Worm (Caenorhabditis elegans): ENCODE data around the gene eif-2D.
A peak's percentile ranks its signal among the peaks of the same experiment; 100 is the strongest.

The eif-2D gene

DNA sequence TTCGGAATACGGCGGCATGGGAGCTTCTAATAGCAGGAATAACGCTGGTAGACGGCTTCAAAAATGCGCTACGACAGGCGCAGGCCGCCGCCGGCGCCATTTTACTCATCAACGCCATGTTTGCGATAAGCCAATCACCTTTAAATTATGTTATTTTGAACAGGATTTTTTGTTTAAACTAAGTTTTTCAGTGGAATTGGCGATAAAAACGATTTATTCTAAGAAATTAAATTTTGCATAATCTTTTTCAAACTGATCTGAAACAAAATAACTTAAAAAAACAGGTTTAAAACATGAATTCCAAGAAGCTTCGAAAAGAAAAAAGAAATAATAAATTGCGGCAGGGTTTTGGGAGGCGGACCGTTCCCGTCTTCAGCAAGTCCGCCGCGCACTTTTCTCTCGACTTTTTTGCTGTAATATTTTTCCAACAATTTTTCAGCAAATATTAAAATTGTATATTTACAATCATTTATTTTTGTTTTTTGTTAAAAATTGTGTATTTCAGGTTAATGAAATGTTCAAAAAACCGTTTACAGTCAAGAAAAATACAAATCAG, at the start of gene eif-2D, which contains the start of gene ndub-5:
Gene eif-2D (plus strand): TSS at position 506 of the 556 bp plus-strand sequence.
Gene ndub-5 (minus strand): TSS at position 138 of the 556 bp plus-strand sequence.
- TF ChIP-seq dao-5 (tag; optimal IDR thresholded peaks at IDR 0.05) (no peak), him-1 (tag; optimal IDR thresholded peaks at IDR 0.05) (no peak), W03F9.2 (tag; optimal IDR thresholded peaks at IDR 0.05) (no peak)

DNA sequence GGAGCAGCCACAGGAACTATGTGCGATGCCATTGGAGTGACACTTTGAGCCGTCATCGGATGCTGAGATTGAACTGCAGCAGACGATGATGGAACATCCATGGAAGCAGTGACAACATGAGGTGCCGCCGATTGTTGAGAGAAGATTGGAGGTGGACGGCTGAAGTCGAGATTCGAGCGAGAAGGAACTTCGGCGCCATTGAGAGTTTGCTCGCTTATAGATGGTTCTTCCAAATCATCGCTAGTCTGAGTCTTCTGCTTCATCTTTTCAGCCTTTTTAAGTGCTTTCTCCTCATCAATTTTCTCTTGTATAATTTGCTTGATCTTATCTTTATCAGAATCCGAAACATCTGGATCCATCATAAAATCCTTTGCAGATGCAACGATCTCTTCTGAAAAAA, 49.4 kb upstream of the eif-2D start:
- TF ChIP-seq dao-5 (tag; optimal IDR thresholded peaks at IDR 0.05) (no peak), W03F9.2 (tag; optimal IDR thresholded peaks at IDR 0.05) (no peak), him-1 (tag; optimal IDR thresholded peaks at IDR 0.05) (no peak)

DNA sequence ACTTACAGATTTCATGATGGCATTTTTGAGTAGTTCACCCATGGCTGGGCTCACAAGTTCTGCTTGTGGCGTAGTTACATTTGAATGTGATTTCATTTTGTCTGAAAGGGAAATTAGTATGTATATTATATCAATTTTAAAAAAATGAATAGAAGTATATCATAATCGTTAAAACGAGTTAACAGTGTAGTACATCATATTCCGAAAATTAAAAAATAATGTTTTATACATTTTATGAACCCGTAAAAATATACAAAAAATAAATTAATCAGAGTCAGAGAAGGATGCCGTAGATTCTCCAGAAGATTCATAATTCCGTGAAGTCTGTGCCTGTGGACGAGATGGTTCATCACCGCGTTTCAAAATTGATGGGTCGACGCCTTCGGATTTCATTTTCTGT, 44.6 kb upstream of the eif-2D start, which contains the start of gene F59E12.9:
Gene F59E12.9 (minus strand): TSS at position 101 of the 400 bp plus-strand sequence.
- TF ChIP-seq him-1 (tag; optimal IDR thresholded peaks at IDR 0.05), result no peak
- no peak for TF ChIP-seq W03F9.2 (tag; optimal IDR thresholded peaks at IDR 0.05)
- no peak for TF ChIP-seq dao-5 (tag; optimal IDR thresholded peaks at IDR 0.05)

DNA sequence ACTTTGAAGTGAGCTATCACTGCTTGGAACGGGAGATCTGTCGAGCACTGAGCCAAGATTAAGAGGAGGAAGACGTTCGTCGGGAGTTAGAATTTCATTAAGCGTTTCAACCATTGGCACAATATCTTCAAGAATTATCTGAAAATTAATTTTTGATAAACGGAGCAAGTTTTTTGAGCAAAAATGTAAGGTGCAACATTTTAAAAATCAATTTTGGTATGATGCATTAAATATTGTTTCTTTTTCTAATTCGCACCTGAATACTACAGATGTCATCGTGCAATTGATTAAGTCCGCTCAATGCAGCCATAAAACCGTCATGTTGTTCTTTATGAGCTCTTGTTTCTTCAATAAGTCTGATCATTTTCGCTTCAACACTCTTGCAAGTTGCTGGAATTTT, 43.2 kb upstream of the eif-2D start, which contains the start of gene ddl-1:
Gene ddl-1 (minus strand): TSS at position 101 of the 400 bp plus-strand sequence.
- TF ChIP-seq W03F9.2 (tag; optimal IDR thresholded peaks at IDR 0.05) (no peak), dao-5 (tag; optimal IDR thresholded peaks at IDR 0.05) (no peak), him-1 (tag; optimal IDR thresholded peaks at IDR 0.05) (no peak)

DNA sequence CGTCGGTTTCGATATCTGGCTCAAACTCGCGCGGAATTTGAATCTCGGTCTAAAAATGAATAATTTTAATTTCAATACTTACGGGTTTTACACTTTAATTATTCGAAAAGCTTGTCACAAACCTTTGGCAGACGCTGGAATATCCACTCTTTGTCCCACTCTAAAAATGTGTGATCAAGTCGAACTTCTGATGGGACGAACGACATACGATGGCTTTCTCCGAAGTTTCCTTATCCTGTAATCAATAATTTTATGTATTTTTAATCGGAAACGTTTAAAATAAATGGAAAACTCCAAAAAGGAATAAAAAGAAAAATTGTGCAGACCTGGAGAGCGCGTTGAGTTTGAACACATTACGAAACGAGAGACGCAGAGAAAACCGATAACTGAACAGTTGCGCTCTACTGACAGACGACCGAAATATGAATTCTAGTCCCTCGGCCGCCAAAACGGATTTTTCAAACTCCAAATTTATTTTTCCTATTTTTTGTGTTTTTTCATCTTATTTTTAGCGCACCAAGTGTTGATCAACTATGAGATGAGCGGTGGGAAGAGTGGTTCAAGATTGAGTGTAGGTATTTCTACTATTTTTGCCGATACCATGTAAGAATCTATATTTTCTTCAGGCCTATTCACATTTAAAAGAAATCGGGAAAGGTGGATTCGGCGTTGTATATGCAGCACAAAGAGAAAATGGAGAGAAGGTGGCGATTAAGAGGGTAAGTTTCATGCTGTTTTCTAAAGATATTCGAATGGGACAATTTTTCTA, 42.1 kb upstream of the eif-2D start, which contains the start of the genes sam-4, F59E12.17 and zyg-1:
Gene sam-4 (minus strand): TSS at position 51 of the 769 bp plus-strand sequence.
Gene F59E12.17 (minus strand): TSS at position 235 of the 769 bp plus-strand sequence.
Gene zyg-1 (plus strand): TSS at position 513 of the 769 bp plus-strand sequence.
- no peak for TF ChIP-seq dao-5 (tag; optimal IDR thresholded peaks at IDR 0.05)
- no peak for TF ChIP-seq him-1 (tag; optimal IDR thresholded peaks at IDR 0.05)
- TF ChIP-seq W03F9.2 (tag; optimal IDR thresholded peaks at IDR 0.05), result peak; percentile 74

DNA sequence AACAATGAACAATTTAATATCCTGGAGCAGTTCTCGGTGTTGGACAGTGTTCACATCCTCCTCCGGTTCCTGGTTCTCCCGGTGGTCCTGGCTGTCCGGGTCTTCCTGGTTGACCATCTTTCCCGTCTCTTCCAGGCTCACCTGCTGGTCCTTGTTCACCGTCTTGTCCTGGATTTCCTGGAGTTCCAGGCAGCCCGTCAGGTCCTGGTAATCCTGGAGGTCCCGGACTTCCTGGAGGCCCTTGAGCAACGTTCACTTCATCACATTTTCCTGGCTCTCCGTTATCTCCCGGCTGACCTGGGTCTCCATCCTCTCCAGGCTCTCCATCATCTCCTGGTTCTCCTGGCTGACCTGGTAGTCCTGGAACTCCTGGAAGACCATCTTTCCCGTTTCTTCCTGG, 40.1 kb upstream of the eif-2D start:
- TF ChIP-seq W03F9.2 (tag; optimal IDR thresholded peaks at IDR 0.05) (no peak), him-1 (tag; optimal IDR thresholded peaks at IDR 0.05) (no peak), dao-5 (tag; optimal IDR thresholded peaks at IDR 0.05) (no peak)

DNA sequence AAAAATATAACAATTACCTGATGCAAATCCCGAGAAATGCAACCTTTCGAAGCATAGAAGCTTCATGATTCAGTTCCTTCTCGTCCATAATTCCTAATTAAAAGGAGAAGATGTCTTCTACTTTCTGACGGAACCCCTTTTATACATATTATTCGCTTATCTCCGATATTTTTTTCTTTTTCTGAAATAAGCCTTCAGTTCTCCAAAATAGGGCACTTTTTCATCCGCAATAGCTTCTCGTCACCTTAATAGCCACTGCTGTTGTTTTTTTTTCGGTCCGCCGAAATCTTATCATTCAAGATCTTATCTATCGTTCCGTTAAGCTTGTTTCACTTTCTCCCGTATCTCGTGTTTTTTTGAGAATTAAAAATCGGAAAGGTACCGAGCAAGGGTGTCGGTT, 39.2 kb upstream of the eif-2D start, which contains the start of gene bli-2:
Gene bli-2 (minus strand): TSS at position 101 of the 400 bp plus-strand sequence.
- TF ChIP-seq W03F9.2 (tag; optimal IDR thresholded peaks at IDR 0.05), result no peak
- no peak for TF ChIP-seq him-1 (tag; optimal IDR thresholded peaks at IDR 0.05)
- no peak for TF ChIP-seq dao-5 (tag; optimal IDR thresholded peaks at IDR 0.05)

DNA sequence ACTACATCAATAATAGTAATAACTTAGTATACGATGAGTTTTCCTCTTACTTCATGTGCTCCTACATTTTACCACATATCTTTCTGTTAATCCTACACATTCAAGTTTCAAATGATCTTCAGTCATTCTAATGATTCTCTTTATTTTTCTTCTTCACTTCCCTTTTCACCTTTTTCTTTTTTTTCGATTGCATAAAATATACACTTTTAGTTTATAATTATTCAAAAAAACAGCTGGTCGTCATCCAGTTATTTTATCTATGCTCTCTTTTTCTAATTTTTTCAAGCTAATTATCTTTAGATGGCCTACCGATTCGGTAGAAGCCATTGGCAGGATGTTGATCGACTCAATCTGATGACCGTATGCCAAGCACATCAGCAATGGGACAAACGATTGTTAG, 37.3 kb upstream of the eif-2D start, which contains the start of gene F59E12.1:
Gene F59E12.1 (plus strand): TSS at position 301 of the 400 bp plus-strand sequence.
- TF ChIP-seq dao-5 (tag; optimal IDR thresholded peaks at IDR 0.05), result no peak
- TF ChIP-seq W03F9.2 (tag; optimal IDR thresholded peaks at IDR 0.05), result no peak
- TF ChIP-seq him-1 (tag; optimal IDR thresholded peaks at IDR 0.05), result no peak

DNA sequence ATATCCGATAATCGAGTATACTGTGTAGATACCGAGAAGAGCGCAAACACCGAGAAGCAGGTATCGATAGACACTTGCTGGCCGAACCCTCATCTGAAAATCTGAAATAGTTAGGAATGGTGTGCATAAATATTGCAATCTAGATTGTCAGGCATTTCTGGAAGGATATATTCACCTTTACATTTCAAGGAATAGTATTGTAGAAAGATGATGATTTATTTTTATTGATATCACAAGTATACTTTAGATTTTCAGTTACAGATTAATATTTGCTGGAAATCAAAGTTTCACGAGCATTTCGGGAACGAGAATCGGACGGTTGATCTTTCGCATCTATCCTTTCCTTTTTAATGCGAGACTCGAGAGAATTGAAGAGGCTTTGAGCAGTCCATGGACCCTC, 31.8 kb upstream of the eif-2D start, which contains the start of gene fut-3:
Gene fut-3 (minus strand): TSS at position 101 of the 400 bp plus-strand sequence.
- no peak for TF ChIP-seq him-1 (tag; optimal IDR thresholded peaks at IDR 0.05)
- no peak for TF ChIP-seq dao-5 (tag; optimal IDR thresholded peaks at IDR 0.05)
- no peak for TF ChIP-seq W03F9.2 (tag; optimal IDR thresholded peaks at IDR 0.05)

DNA sequence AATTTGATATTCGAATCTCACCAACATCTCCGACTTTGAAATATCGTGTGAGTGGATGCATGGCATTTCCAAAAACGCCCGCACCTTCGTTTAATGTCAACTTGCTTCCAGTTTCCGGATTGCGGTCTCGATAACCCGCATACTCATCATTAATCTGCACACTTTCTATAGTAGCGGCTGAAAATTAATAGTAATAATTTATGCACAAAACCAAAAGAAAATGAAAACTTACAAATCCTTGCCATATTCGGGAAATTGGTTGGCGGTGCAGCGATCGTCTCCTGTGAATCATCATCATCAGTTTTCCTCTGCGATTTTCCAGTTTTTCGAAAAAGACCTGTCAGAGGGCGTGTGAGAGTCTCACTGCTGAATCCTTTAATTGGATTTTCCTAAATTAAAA, 31.4 kb upstream of the eif-2D start:
- TF ChIP-seq dao-5 (tag; optimal IDR thresholded peaks at IDR 0.05), result no peak
- TF ChIP-seq W03F9.2 (tag; optimal IDR thresholded peaks at IDR 0.05), result no peak
- no peak for TF ChIP-seq him-1 (tag; optimal IDR thresholded peaks at IDR 0.05)

DNA sequence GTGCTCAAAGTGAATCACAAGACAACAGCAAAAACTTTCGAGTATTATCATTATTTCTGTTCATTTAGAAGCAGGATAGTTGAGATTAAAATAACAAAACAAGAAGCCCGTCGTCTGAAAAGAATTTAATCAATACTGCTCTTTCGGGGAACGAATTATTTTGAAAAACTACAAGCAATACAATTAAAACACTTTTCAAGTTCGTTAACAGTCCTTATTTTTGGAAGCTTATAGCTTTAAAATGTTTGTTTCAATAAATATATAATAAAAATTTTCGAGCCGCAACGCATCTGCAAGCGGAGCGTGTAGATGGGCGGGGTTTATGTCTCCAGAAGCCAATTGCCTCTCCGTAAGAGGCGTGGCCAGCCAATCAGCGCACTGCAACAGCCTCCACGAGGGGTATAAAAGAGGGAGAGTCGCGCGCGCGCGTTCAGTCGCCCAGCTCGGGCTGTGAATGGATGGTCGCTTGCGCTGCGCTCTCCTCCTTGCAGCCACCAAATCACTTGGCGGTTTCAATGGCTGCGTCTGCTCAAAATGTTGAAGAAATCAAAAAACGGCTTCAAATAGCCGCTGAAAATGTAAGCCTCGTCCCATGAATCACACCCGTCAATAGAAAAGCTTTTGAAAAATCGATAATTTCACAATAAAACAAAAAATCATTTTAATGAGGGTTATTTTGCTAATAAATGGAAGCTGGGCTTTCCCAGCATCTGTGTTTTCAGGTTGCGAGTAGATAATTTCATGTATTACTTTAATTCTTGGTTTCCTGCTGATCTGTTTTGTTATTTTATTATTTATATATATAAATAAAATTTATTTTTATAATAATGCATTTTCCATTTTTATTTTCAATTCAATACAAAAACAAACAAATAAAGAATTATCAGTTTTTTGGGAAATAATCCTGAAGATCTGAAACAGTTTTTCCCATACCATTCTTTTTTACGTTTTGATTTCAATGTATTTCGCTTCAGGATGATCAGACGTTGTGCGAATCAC, 30.5 kb upstream of the eif-2D start, which contains the start of the genes ift-43 and mdt-26:
Gene ift-43 (minus strand): TSS at position 51 of the 999 bp plus-strand sequence.
Gene mdt-26 (plus strand): TSS at position 446 of the 999 bp plus-strand sequence.
- TF ChIP-seq W03F9.2 (tag; optimal IDR thresholded peaks at IDR 0.05), result peak; percentile 33
- no peak for TF ChIP-seq dao-5 (tag; optimal IDR thresholded peaks at IDR 0.05)
- TF ChIP-seq him-1 (tag; optimal IDR thresholded peaks at IDR 0.05), result peak; percentile 73

DNA sequence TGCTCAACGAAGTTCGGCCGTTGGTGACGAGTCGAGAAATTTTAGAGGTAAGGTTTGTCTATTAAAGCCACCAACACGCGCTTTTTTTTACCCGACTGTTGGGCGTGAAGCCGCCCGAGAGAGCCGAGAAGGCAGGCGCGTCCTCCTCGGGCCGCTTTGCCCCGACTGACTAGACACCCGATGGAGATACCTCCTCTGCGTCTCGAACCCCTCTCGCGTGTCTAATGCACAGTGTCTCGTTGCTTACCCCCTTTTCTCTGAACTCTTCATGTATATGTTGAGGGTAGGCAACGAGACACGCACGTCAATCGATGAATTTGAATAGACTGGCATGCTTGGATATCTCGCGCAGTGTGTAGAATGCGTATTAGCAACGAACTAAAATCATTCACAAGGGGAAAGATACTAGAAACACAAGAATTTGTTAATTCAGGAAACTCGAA, 29.8 kb upstream of the eif-2D start:
- TF ChIP-seq him-1 (tag; optimal IDR thresholded peaks at IDR 0.05) (peak; percentile 84), W03F9.2 (tag; optimal IDR thresholded peaks at IDR 0.05) (no peak), dao-5 (tag; optimal IDR thresholded peaks at IDR 0.05) (peak; percentile 69)
